Worm (Caenorhabditis elegans): Measurements from ENCODE around the gene C49F8.3.

The C49F8.3 gene

ce11 chrX:13340970-13341369 is 46.4 kb downstream of the C49F8.3 start:
- TF ChIP-seq daf-16 (GFP tag; optimal IDR thresholded peaks at IDR 0.05) (peak in 1 of 2 experiments; percentile 81), daf-16 (tag; optimal IDR thresholded peaks at IDR 0.05) (no peak), nhr-11 (tag; optimal IDR thresholded peaks at IDR 0.05) (peak; percentile 25), nhr-28 (tag; optimal IDR thresholded peaks at IDR 0.05) (no peak), hlh-11 (tag; optimal IDR thresholded peaks at IDR 0.05) (peak; percentile 67), ceh-62 (tag; optimal IDR thresholded peaks at IDR 0.05) (no peak), lin-29 (GFP tag; IDR thresholded peaks at IDR 0.05) (no peak), hlh-30 (tag; optimal IDR thresholded peaks at IDR 0.05; ENCODE audit: insufficient read depth) (peak; percentile 46), unc-62 (GFP tag; optimal IDR thresholded peaks at IDR 0.05 in 1 of 2) (peak in 1 of 2 experiments; percentile 85), unc-62 (tag; optimal IDR thresholded peaks at IDR 0.05) (no peak), nhr-76 (tag; optimal IDR thresholded peaks at IDR 0.05) (no peak)

ce11 chrX:13339029-13339626 is 48.2 kb downstream of the C49F8.3 start:
- TF ChIP-seq ceh-62 (tag; optimal IDR thresholded peaks at IDR 0.05) (no peak), hmg-1.1 (GFP tag; IDR thresholded peaks at IDR 0.05) (no peak), saeg-2 (GFP tag; IDR thresholded peaks at IDR 0.05) (no peak), lir-3 (tag; optimal IDR thresholded peaks at IDR 0.05) (no peak), mdt-29 (GFP tag; IDR thresholded peaks at IDR 0.05) (no peak), lin-39 (tag; optimal IDR thresholded peaks at IDR 0.05) (no peak), F10B5.3 (tag; optimal IDR thresholded peaks at IDR 0.05) (no peak), F37D6.2 (tag; optimal IDR thresholded peaks at IDR 0.05) (no peak), php-3 (GFP tag; IDR thresholded peaks at IDR 0.05) (peak; percentile 37; the same call in 1 of the 2 replicates), vab-7 (GFP tag; IDR thresholded peaks at IDR 0.05) (no peak), nhr-102 (tag; optimal IDR thresholded peaks at IDR 0.05) (peak; percentile 46), nhr-48 (tag; optimal IDR thresholded peaks at IDR 0.05) (peak; percentile 76), daf-12 (tag; optimal IDR thresholded peaks at IDR 0.05) (no peak), madf-5 (GFP tag; IDR thresholded peaks at IDR 0.05) (no peak), nhr-11 (tag; optimal IDR thresholded peaks at IDR 0.05) (no peak), ceh-44 (GFP tag; IDR thresholded peaks at IDR 0.05) (no peak), hlh-11 (tag; optimal IDR thresholded peaks at IDR 0.05) (peak; percentile 70), nhr-6 (tag; optimal IDR thresholded peaks at IDR 0.05) (no peak), egl-43 (GFP tag; IDR thresholded peaks at IDR 0.05) (no peak), daf-16 (GFP tag; optimal IDR thresholded peaks at IDR 0.05) (peak in 1 of 2 experiments; percentile 49), daf-16 (tag; optimal IDR thresholded peaks at IDR 0.05) (peak; percentile 75), lin-29 (GFP tag; IDR thresholded peaks at IDR 0.05) (no peak), T26A8.4 (GFP tag; IDR thresholded peaks at IDR 0.05) (no peak), set-16 (GFP tag; IDR thresholded peaks at IDR 0.05) (no peak), F44E2.7 (GFP tag; IDR thresholded peaks at IDR 0.05) (no peak), hlh-30 (tag; optimal IDR thresholded peaks at IDR 0.05; ENCODE audit: insufficient read depth) (no peak), dve-1 (tag; optimal IDR thresholded peaks at IDR 0.05; ENCODE audit: insufficient read depth) (peak; percentile 72), T20F7.1 (GFP tag; optimal IDR thresholded peaks at IDR 0.05) (no peak), D1046.2 (GFP tag; IDR thresholded peaks at IDR 0.05) (no peak), nhr-25 (tag; optimal IDR thresholded peaks at IDR 0.05; ENCODE audit: borderline replicate concordance, insufficient read depth) (no peak), Y48G9A.11 (GFP tag; IDR thresholded peaks at IDR 0.05) (no peak), mxl-3 (GFP tag; optimal IDR thresholded peaks at IDR 0.05) (no peak), tra-1 (GFP tag; IDR thresholded peaks at IDR 0.05) (no peak), unc-130 (GFP tag; optimal IDR thresholded peaks at IDR 0.05) (no peak), lin-15B (tag; optimal IDR thresholded peaks at IDR 0.05) (no peak), mes-2 (tag; optimal IDR thresholded peaks at IDR 0.05; ENCODE audit: poor library complexity, severe bottlenecking) (no peak), ceh-20 (GFP tag; IDR thresholded peaks at IDR 0.05) (no peak), hif-1 (tag; optimal IDR thresholded peaks at IDR 0.05) (no peak), fkh-10 (GFP tag; optimal IDR thresholded peaks at IDR 0.05) (no peak), daf-8 (GFP tag; IDR thresholded peaks at IDR 0.05) (no peak), nhr-10 (tag; optimal IDR thresholded peaks at IDR 0.05) (no peak), R02D3.7 (tag; optimal IDR thresholded peaks at IDR 0.05) (no peak), pqm-1 (tag; optimal IDR thresholded peaks at IDR 0.05) (peak; percentile 68), Y5F2A.4 (GFP tag; optimal IDR thresholded peaks at IDR 0.05) (no peak)

Data from whole organism, L4 larva.